Worm (Caenorhabditis elegans): ENCODE measurements around the gene fip-1.
A peak's percentile ranks its signal among the peaks of the same experiment; 100 is the strongest.

The fip-1 gene

DNA sequence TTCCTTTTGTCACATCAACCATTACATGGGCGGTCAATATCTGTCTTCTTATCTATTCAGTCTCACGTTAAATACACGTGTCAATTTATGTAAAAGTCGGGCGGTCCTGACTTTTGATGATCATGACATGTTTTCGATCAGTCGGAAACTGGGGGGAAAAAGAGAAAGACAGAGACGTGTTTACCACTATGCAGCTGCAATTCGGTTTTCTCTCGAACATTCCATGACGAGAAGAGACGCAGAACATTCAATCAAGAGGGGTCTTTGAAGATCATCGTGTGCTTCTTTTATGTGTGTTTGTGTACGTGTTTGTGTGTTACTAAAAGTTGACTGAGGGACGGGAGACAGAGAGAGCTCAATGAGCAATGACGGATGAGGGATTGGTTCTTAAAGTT, 18.8 kb downstream of the fip-1 start (continued):
- TF ChIP-seq snpc-1.2 (GFP tag; IDR thresholded peaks at IDR 0.05) (no peak), lsy-2 (tag; optimal IDR thresholded peaks at IDR 0.05) (peak; percentile 74 to 87), daf-19 (GFP tag; conservative IDR thresholded peaks at IDR 0.05) (no peak), Y75B8A.6 (GFP tag; IDR thresholded peaks at IDR 0.05) (no peak), lin-38 (GFP tag; IDR thresholded peaks at IDR 0.05) (peak; percentile 49), lin-29 (GFP tag; IDR thresholded peaks at IDR 0.05) (no peak), ces-1 (GFP tag; optimal IDR thresholded peaks at IDR 0.05) (no peak), T20F7.1 (GFP tag; optimal IDR thresholded peaks at IDR 0.05) (peak; percentile 82), egl-43 (GFP tag; IDR thresholded peaks at IDR 0.05) (no peak), lin-13 (GFP tag; optimal IDR thresholded peaks at IDR 0.05) (peak; percentile 74), zip-2 (tag; optimal IDR thresholded peaks at IDR 0.05) (peak; percentile 71), lin-1 (GFP tag; IDR thresholded peaks at IDR 0.05) (peak; percentile 89), aha-1 (tag) (peak; percentile 70), duxl-1 (tag; optimal IDR thresholded peaks at IDR 0.05; ENCODE audit: poor library complexity) (no peak), attf-4 (tag; optimal IDR thresholded peaks at IDR 0.05) (no peak), sdz-12 (GFP tag; optimal IDR thresholded peaks at IDR 0.05) (no peak), arid-1 (GFP tag; conservative IDR thresholded peaks at IDR 0.05) (0 out of 2 replicates have a peak, but pooled peaks have one; percentile 36), ceh-62 (tag; optimal IDR thresholded peaks at IDR 0.05) (no peak), dpl-1 (GFP tag; optimal IDR thresholded peaks at IDR 0.05) (peak; percentile 58), mes-2 (tag; optimal IDR thresholded peaks at IDR 0.05; ENCODE audit: poor library complexity, severe bottlenecking) (no peak), nhr-102 (tag; optimal IDR thresholded peaks at IDR 0.05) (peak; percentile 94), F10B5.3 (tag; optimal IDR thresholded peaks at IDR 0.05) (no peak), fkh-10 (GFP tag; optimal IDR thresholded peaks at IDR 0.05) (no peak), unc-130 (GFP tag; optimal IDR thresholded peaks at IDR 0.05) (no peak), ztf-7 (tag; optimal IDR thresholded peaks at IDR 0.05) (peak; percentile 72), vab-7 (GFP tag; IDR thresholded peaks at IDR 0.05) (no peak), pha-4 (GFP tag; IDR thresholded peaks at IDR 0.05) (peak; percentile 77), pha-4 (tag; optimal IDR thresholded peaks at IDR 0.05) (peak; percentile 97), F44E2.7 (GFP tag; IDR thresholded peaks at IDR 0.05) (no peak), nhr-25 (tag; optimal IDR thresholded peaks at IDR 0.05; ENCODE audit: borderline replicate concordance, insufficient read depth) (peak; percentile 72), zip-11 (GFP tag; IDR thresholded peaks at IDR 0.05) (no peak), set-16 (GFP tag; IDR thresholded peaks at IDR 0.05) (peak; percentile 23; the same call in 1 of the 2 replicates), skn-1 (tag; optimal IDR thresholded peaks at IDR 0.05) (peak; percentile 53), spr-3 (GFP tag; optimal IDR thresholded peaks at IDR 0.05) (no peak)

DNA sequence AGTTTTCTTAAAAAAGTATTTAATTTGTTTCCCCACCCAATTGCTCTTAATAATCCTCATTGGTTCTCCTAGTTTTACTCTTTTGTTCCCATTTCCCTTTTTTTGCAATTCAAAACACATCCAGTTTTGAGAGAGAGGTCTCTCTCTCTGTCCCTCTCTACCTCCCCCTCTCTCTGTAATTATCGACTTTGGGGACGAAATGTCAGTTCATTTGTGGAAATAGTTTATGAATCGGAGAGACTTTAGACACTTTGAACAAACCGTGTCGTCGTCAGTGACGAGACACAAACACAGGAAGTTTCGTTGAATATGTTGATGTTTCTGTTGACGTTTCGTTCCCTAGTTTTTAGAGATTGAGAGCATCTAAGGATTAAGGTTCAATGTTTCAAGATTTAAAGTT, 23.6 kb downstream of the fip-1 start:
- TF ChIP-seq unc-62 (GFP tag; optimal IDR thresholded peaks at IDR 0.05 in 1 of 2) (peak in 1 of 2 experiments; percentile 86), unc-62 (tag; optimal IDR thresholded peaks at IDR 0.05) (no peak), hif-1 (tag; optimal IDR thresholded peaks at IDR 0.05) (no peak)

DNA sequence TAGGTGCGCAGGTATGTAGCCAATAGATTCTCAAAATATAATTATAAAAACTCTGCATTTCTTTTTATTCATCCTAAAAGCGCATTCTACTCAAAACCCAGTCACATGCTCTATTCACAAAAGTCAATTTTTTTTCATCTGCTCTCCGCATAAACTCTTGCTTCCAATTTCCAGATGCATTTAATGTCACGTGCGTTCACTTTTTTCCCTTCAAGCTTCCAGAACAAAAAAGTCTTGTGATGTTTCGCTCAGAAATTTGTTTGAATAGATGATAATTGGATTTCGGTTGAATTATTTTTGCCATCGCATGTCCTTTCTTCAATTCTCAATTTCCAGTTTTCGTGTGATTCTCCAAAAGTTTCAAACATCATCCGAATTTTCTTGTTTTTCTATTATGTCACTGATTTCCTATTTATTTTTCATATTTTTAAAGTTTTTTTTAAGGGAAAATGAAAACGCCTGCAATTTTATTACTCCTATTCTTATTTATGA, 25.4 kb downstream of the fip-1 start, which contains the start of gene F22B7.1:
Gene F22B7.1 (plus strand): TSS at position 442 of the 492 bp plus-strand sequence.
- TF ChIP-seq hlh-30 (tag; optimal IDR thresholded peaks at IDR 0.05; ENCODE audit: insufficient read depth), result peak; percentile 44
- TF ChIP-seq lsy-2 (tag; optimal IDR thresholded peaks at IDR 0.05), result peak in 1 of 2 experiments; percentile 11
- TF ChIP-seq lin-15B (tag; optimal IDR thresholded peaks at IDR 0.05), result no peak
